Fruit fly (Drosophila melanogaster): ENCODE measurements around the gene CG2931.

The CG2931 gene

dm6 chr3R:5613114-5613443 is 44.7 kb upstream of the CG2931 start, which contains the start of gene Atu (continued):
- TF ChIP-seq CG6276 (GFP tag; optimal IDR thresholded peaks at IDR 0.05) (no peak), Met (GFP tag; optimal IDR thresholded peaks at IDR 0.05) (peak; percentile 17), Eip75B (GFP tag; optimal IDR thresholded peaks at IDR 0.05) (peak; percentile 26), CG6163 (GFP tag; IDR thresholded peaks at IDR 0.05) (no peak), salr (GFP tag; optimal IDR thresholded peaks at IDR 0.05) (no peak), Gug (GFP tag; IDR thresholded peaks at IDR 0.05) (no peak), vri (GFP tag; optimal IDR thresholded peaks at IDR 0.05) (no peak), lz (GFP tag; optimal IDR thresholded peaks at IDR 0.05) (peak; percentile 29), fd85E (GFP tag; optimal IDR thresholded peaks at IDR 0.05) (no peak), CG6854 (GFP tag; optimal IDR thresholded peaks at IDR 0.05) (no peak), eg (GFP tag; IDR thresholded peaks at IDR 0.05) (no peak), Lpt (GFP tag; optimal IDR thresholded peaks at IDR 0.05) (no peak), fd59A (GFP tag; optimal IDR thresholded peaks at IDR 0.05) (no peak)

dm6 chr3R:5612372-5613113 is 44.1 kb upstream of the CG2931 start, which contains the start of gene Rga:
Gene Rga, minus strand, starts transcription at chr3R:5613112.
- TF ChIP-seq fkh (GFP tag; optimal IDR thresholded peaks at IDR 0.05) (no peak), Eip75B (GFP tag; optimal IDR thresholded peaks at IDR 0.05) (no peak), CG6276 (GFP tag; optimal IDR thresholded peaks at IDR 0.05) (no peak), dsx (GFP tag; optimal IDR thresholded peaks at IDR 0.05; ENCODE audit: poor library complexity, severe bottlenecking) (no peak), pdm3 (GFP tag; optimal IDR thresholded peaks at IDR 0.05) (no peak), lz (GFP tag; optimal IDR thresholded peaks at IDR 0.05) (no peak), svp (GFP tag) (peak; percentile 86), CG10669 (GFP tag; optimal IDR thresholded peaks at IDR 0.05) (no peak), CG34406 (GFP tag; optimal IDR thresholded peaks at IDR 0.05) (no peak), eg (GFP tag; IDR thresholded peaks at IDR 0.05) (no peak), Sox102F (GFP tag; optimal IDR thresholded peaks at IDR 0.05) (no peak), Hr4 (GFP tag; optimal IDR thresholded peaks at IDR 0.05) (no peak), Sox14 (GFP tag; optimal IDR thresholded peaks at IDR 0.05) (peak; percentile 67), CG6808 (GFP tag; optimal IDR thresholded peaks at IDR 0.05) (no peak), ss (GFP tag; optimal IDR thresholded peaks at IDR 0.05) (peak; percentile 33 to 38), fd85E (GFP tag; optimal IDR thresholded peaks at IDR 0.05) (peak; percentile 28), CG10631 (GFP tag; optimal IDR thresholded peaks at IDR 0.05) (no peak), Smox (GFP tag; optimal IDR thresholded peaks at IDR 0.05) (no peak), CG9139 (GFP tag; optimal IDR thresholded peaks at IDR 0.05) (peak; percentile 54), Eip78C (GFP tag) (peak; percentile 48), CG7368 (GFP tag; optimal IDR thresholded peaks at IDR 0.05) (no peak), Ets21C (GFP tag; optimal IDR thresholded peaks at IDR 0.05) (no peak), CG6854 (GFP tag; optimal IDR thresholded peaks at IDR 0.05) (peak; percentile 22), CG32006 (GFP tag; optimal IDR thresholded peaks at IDR 0.05) (no peak), fd59A (GFP tag; optimal IDR thresholded peaks at IDR 0.05) (no peak), Lpt (GFP tag; optimal IDR thresholded peaks at IDR 0.05) (no peak), CG11902 (GFP tag; optimal IDR thresholded peaks at IDR 0.05) (no peak), acj6 (GFP tag; optimal IDR thresholded peaks at IDR 0.05) (no peak), vri (GFP tag; optimal IDR thresholded peaks at IDR 0.05) (peak; percentile 31), CG6792 (GFP tag; optimal IDR thresholded peaks at IDR 0.05) (no peak)

DNA sequence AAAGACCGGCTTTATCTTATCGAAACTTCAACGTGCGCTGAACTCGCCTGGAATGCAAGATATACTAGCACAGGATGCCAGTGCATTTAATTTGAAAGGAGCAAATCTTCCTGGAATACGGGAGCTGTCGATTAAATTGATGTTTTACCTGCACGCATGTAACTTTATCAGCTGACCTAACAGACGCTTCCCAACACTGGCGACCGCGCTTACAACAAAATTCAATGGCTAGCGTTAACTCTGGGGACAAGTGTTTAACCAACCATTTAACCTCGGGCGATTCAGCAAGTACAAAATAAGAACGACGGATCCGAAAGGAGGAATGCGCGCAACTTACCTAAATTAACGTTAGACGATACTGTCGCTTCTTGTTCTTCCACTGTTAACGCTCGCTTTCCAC is 43.3 kb upstream of the CG2931 start:
- TF ChIP-seq Sox14 (GFP tag; optimal IDR thresholded peaks at IDR 0.05) (no peak), CG3919 (GFP tag; optimal IDR thresholded peaks at IDR 0.05) (no peak), topi (GFP tag; optimal IDR thresholded peaks at IDR 0.05) (peak; percentile 6)

DNA sequence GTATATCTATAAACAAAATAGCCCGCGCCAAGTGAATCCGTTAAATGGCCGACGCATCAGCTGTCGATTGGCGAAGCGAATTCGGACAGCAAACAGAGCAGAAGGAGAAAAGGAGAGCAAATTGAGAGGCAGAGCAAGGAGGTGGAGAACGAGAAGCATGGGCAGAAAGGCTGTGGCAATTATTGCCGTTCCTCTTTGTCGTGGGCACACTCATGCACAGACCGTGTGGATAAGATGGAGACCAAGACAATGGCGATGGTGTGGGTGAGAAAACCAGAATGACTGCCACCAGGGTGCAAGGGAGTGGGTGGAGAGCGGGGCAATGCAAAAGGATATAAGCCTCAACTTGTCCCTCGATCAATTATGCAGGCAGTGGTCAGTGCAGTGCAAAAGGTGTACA is 42.8 kb upstream of the CG2931 start:
- TF ChIP-seq CG32006 (GFP tag; optimal IDR thresholded peaks at IDR 0.05) (no peak), CG6792 (GFP tag; optimal IDR thresholded peaks at IDR 0.05) (no peak), eg (GFP tag; IDR thresholded peaks at IDR 0.05) (no peak), esn (GFP tag; optimal IDR thresholded peaks at IDR 0.05) (no peak), Eip78C (GFP tag) (peak; percentile 65), fd85E (GFP tag; optimal IDR thresholded peaks at IDR 0.05) (no peak), Sox14 (GFP tag; optimal IDR thresholded peaks at IDR 0.05) (peak; percentile 14), Smox (GFP tag; optimal IDR thresholded peaks at IDR 0.05) (no peak), Sox102F (GFP tag; optimal IDR thresholded peaks at IDR 0.05) (no peak), Eip75B (GFP tag; optimal IDR thresholded peaks at IDR 0.05) (peak; percentile 35), CG15336 (GFP tag; IDR thresholded peaks at IDR 0.05) (no peak), CG10669 (GFP tag; optimal IDR thresholded peaks at IDR 0.05) (no peak), topi (GFP tag; optimal IDR thresholded peaks at IDR 0.05) (no peak), CG6163 (GFP tag; IDR thresholded peaks at IDR 0.05) (peak; percentile 75), dsx (GFP tag; optimal IDR thresholded peaks at IDR 0.05; ENCODE audit: poor library complexity, severe bottlenecking) (no peak), CG7368 (GFP tag; optimal IDR thresholded peaks at IDR 0.05) (no peak), svp (GFP tag) (no peak)

Measured in whole organism, prepupa.